Fruit fly (Drosophila melanogaster): ENCODE results near the gene nAChRalpha5.

nAChRalpha5 gene

DNA sequence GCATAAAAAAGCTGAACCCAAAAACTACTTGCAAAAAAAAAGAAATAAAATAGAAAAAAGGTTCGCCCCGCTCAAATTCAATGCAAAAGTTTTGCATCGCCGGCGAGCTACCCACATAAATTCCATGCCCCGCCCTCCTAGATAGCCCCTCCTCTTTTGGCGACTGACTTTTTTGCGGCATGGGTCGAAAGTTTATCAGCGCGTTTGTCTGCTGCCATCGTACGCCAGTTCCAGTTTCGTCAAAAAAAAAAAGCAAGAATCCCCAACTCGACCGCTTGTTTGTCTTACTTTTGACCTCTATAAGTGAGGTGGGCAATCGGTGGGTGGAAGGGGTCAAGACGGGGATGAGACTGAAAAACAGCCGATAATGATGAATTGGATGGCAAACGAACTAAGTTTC, 102.9 kb downstream of the nAChRalpha5 start:
- TF ChIP-seq CG33017 (tag; optimal IDR thresholded peaks at IDR 0.05) (no peak), Clk (GFP tag; optimal IDR thresholded peaks at IDR 0.05) (no peak), tj (GFP tag; optimal IDR thresholded peaks at IDR 0.05) (no peak), cnc (optimal IDR thresholded peaks at IDR 0.05) (no peak), CG1620 (GFP tag; optimal IDR thresholded peaks at IDR 0.05) (no peak), CG5204 (GFP tag; optimal IDR thresholded peaks at IDR 0.05) (no peak)
